Fruit fly (Drosophila melanogaster) whole organism: ENCODE results near the gene kuk.

Experiments
- CG8478 ChIP-seq: fragments of >200 bp; optimal IDR thresholded peaks from 2 replicates; lab custom pipeline; 2018; ENCODE audit warnings: inconsistent platforms
- Dll ChIP-seq: fragments of >200 bp; optimal IDR thresholded peaks from 2 replicates; lab custom pipeline; 2017
- EcR ChIP-seq, 2 experiments: fragments of >200 bp; optimal IDR thresholded peaks; 2 replicates each; lab custom pipeline; 2017; ENCODE audit warnings: missing biosample characterization in 2 of 2, missing genetic modification characterization in 2 of 2, missing genetic modification reagents in 2 of 2
- pan ChIP-seq: fragments of >200 bp; optimal IDR thresholded peaks from 2 replicates; lab custom pipeline; 2017
- usp ChIP-seq: fragments of >200 bp; optimal IDR thresholded peaks from 2 replicates; lab custom pipeline; 2017; ENCODE audit warnings: missing biosample characterization, missing genetic modification characterization, mixed read lengths

dm6 chr3R:17031502-17031901, 48.5 kb upstream of the kuk start, which contains the start of gene CG31268:
- no peak for TF ChIP-seq pan
- no peak for TF ChIP-seq CG8478
- no peak for TF ChIP-seq usp (GFP tag; lab: Kevin White, UChicago)
- TF ChIP-seq Dll (lab: Kevin White, UChicago) = no peak
- no peak for TF ChIP-seq EcR (GFP tag; optimal IDR thresholded peaks at IDR 0.05; lab: Kevin White, UChicago)
